Fruit fly (Drosophila melanogaster) Kc167 (cell line): ENCODE data around the gene flw.

ENCODE experiments used
- psq ChIP-seq: fragments of >200 bp; optimal IDR thresholded peaks from 2 replicates; lab custom pipeline; 2017; ENCODE audit warnings: missing external identifiers
- ttk ChIP-seq: sonication (Bioruptor generic); optimal IDR thresholded peaks from 2 replicates; lab custom pipeline; 2017; ENCODE audit warnings: missing external identifiers

dm6 chrX:10396832-10397231 is 11.1 kb downstream of the flw start:
- TF ChIP-seq psq (lab: Kevin White, UChicago) (no peak), ttk (lab: Kevin White, UChicago) (no peak)
